Fruit fly (Drosophila melanogaster) whole organism, wandering third instar larva: Measurements from ENCODE around the gene Cyp1.

Experiments used
- Hr83 ChIP-seq: fragments of 200-300 bp; sonication (Bioruptor generic); optimal IDR thresholded peaks from 2 replicates; lab custom pipeline; 2016; ENCODE audit warnings: missing biosample characterization, mild to moderate bottlenecking, missing genetic modification characterization, moderate library complexity; ENCODE audit not compliant: poor library complexity, severe bottlenecking
- OdsH ChIP-seq: fragments of 200-800 bp; sonication (Bioruptor generic); optimal IDR thresholded peaks from 2 replicates; lab custom pipeline; 2016; ENCODE audit warnings: missing biosample characterization, mild to moderate bottlenecking, missing genetic modification characterization
- dmrt93B ChIP-seq: fragments of 200-800 bp; sonication (Bioruptor generic); optimal IDR thresholded peaks from 2 replicates; lab custom pipeline; 2018; ENCODE audit warnings: missing biosample characterization, mild to moderate bottlenecking, missing genetic modification characterization
- dsf ChIP-seq: sonication (Bioruptor generic); optimal IDR thresholded peaks from 2 replicates; lab custom pipeline; 2016; ENCODE audit warnings: missing biosample characterization, missing genetic modification characterization, borderline replicate concordance
- fru ChIP-seq: fragments of 200-800 bp; sonication (Bioruptor generic); optimal IDR thresholded peaks from 3 replicates; lab custom pipeline; 2016; ENCODE audit warnings: missing biosample characterization, mild to moderate bottlenecking, missing genetic modification characterization
- h ChIP-seq: fragments of 200-800 bp; sonication (Bioruptor generic); optimal IDR thresholded peaks from 3 replicates; lab custom pipeline; 2016; ENCODE audit warnings: missing biosample characterization, mild to moderate bottlenecking, missing genetic modification characterization
- psq ChIP-seq: fragments of 200-800 bp; sonication (Bioruptor generic); optimal IDR thresholded peaks from 3 replicates; lab custom pipeline; 2017; ENCODE audit warnings: missing biosample characterization, mild to moderate bottlenecking, missing genetic modification characterization, moderate library complexity
- usp ChIP-seq: fragments of >200 bp; optimal IDR thresholded peaks from 2 replicates; lab custom pipeline; 2017; ENCODE audit warnings: missing biosample characterization, missing genetic modification characterization

DNA sequence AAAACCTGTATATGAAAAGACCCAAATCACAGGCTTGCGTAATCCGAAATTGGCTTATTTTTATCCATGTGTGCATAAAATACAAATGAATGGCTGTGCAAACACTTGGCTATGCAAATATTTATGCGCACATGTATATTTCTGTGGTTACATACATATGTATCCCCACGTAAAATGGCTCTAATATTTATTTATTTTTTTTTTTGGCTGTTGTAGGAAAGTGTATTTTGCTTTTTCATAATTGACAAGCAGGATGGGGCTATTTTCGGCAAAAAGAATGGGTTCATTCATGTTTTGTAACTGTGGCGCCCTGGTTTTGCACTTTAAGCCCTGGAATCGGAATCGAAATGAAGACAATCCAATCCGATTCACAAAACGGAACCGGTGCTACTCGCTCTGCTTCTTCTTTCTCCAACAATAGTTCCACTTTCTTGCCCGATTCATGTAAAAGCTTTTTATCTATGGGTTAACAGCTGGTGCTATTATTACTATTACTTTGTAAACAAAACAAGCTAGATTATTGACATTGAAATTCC, 15.0 kb upstream of the Cyp1 start:
- TF ChIP-seq Hr83 (peak; percentile 69), OdsH (GFP tag; lab: Kevin White, UChicago) (peak; percentile 68), usp (GFP tag; lab: Kevin White, UChicago) (no peak), psq (GFP tag; lab: Kevin White, UChicago) (peak; percentile 61), fru (GFP tag; lab: Kevin White, UChicago) (peak; percentile 78), h (GFP tag; lab: Kevin White, UChicago) (peak; percentile 78), dmrt93B (GFP tag; lab: Kevin White, UChicago) (peak; percentile 33), dsf (GFP tag; lab: Kevin White, UChicago) (no peak)
